Fruit fly (Drosophila melanogaster) whole organism, embryonic: Measurements from ENCODE around the gene axo.

ENCODE experiments used
- Adf1 ChIP-seq: fragments of 200-800 bp; sonication (Bioruptor generic); IDR thresholded peaks from 2 replicates; pipeline ENCODE4 v1.3.6; 2022; ENCODE audit warnings: missing biosample characterization, missing genetic modification characterization
- BtbVII ChIP-seq: fragments of 200-800 bp; sonication (Bioruptor generic); optimal IDR thresholded peaks from 3 replicates; lab custom pipeline; 2017; ENCODE audit warnings: missing biosample characterization, mild to moderate bottlenecking, missing genetic modification characterization
- CG1233 ChIP-seq: fragments of 200-800 bp; sonication (Bioruptor generic); optimal IDR thresholded peaks from 4 replicates; lab custom pipeline; 2018; ENCODE audit warnings: missing biosample characterization, mild to moderate bottlenecking, missing genetic modification characterization
- CG14710 ChIP-seq: fragments of 200-800 bp; sonication (Bioruptor generic); optimal IDR thresholded peaks from 3 replicates; lab custom pipeline; 2019; ENCODE audit warnings: missing biosample characterization, mild to moderate bottlenecking, missing genetic modification characterization, moderate library complexity
- CG2120 ChIP-seq: fragments of 200-800 bp; sonication (Bioruptor generic); optimal IDR thresholded peaks from 3 replicates; lab custom pipeline; 2016; ENCODE audit warnings: missing biosample characterization, missing genetic modification characterization
- CG2129 ChIP-seq: fragments of 200-800 bp; sonication (Bioruptor generic); IDR thresholded peaks from 2 replicates; pipeline ENCODE4 v1.3.6; 2022; ENCODE audit warnings: missing biosample characterization, missing genetic modification characterization; ENCODE audit not compliant: partially characterized antibody
- CG3065 ChIP-seq: fragments of 200-800 bp; sonication (Bioruptor generic); optimal IDR thresholded peaks from 2 replicates; lab custom pipeline; 2016; ENCODE audit warnings: missing biosample characterization, missing genetic modification characterization
- CG3163 ChIP-seq: fragments of 200-800 bp; sonication (Bioruptor generic); optimal IDR thresholded peaks from 3 replicates; lab custom pipeline; 2016; ENCODE audit warnings: missing biosample characterization, missing genetic modification characterization
- CG33213 ChIP-seq: fragments of 200-800 bp; sonication (Bioruptor generic); optimal IDR thresholded peaks from 3 replicates; lab custom pipeline; 2016; ENCODE audit warnings: missing biosample characterization, missing genetic modification characterization
- CG33557 ChIP-seq: fragments of 200-800 bp; sonication (Bioruptor generic); optimal IDR thresholded peaks from 2 replicates; lab custom pipeline; 2019; ENCODE audit warnings: missing biosample characterization, mild to moderate bottlenecking, missing genetic modification characterization, moderate library complexity
- CG3726 ChIP-seq: fragments of 200-800 bp; sonication (Bioruptor generic); IDR thresholded peaks from 3 replicates; pipeline ENCODE4, ENCODE4 v1.3.6; 2022; ENCODE audit warnings: missing biosample characterization, missing genetic modification characterization
- CG3995 ChIP-seq: fragments of 200-800 bp; sonication (Bioruptor generic); optimal IDR thresholded peaks from 3 replicates; lab custom pipeline; 2016; ENCODE audit warnings: missing biosample characterization, missing genetic modification characterization
- CG4424 ChIP-seq: fragments of 200-800 bp; sonication (Bioruptor generic); optimal IDR thresholded peaks from 3 replicates; lab custom pipeline; 2016; ENCODE audit warnings: missing biosample characterization, missing genetic modification characterization
- CG5953 ChIP-seq: fragments of 200-800 bp; sonication (Bioruptor generic); IDR thresholded peaks from 2 replicates; pipeline ENCODE4 v1.3.6; 2022; ENCODE audit warnings: missing biosample characterization, missing genetic modification characterization
- CG6854 ChIP-seq: fragments of 200-800 bp; sonication (Bioruptor generic); optimal IDR thresholded peaks from 3 replicates; lab custom pipeline; 2017; ENCODE audit warnings: missing biosample characterization, mild to moderate bottlenecking, missing genetic modification characterization
- CG7372 ChIP-seq: fragments of 200-800 bp; sonication (Bioruptor generic); IDR thresholded peaks from 2 replicates; pipeline ENCODE4 v1.3.6; 2022; ENCODE audit warnings: missing biosample characterization, missing genetic modification characterization
- CG8290 ChIP-seq, 3 experiments: fragments of 200-800 bp; sonication (Bioruptor generic); optimal IDR thresholded peaks; 2 replicates each; lab custom pipeline; 2016 to 2019; ENCODE audit warnings: missing biosample characterization in 3 of 3, missing genetic modification characterization in 3 of 3, mild to moderate bottlenecking in 2 of 3, moderate library complexity in 1 of 3
- CG8478 ChIP-seq: fragments of >200 bp; optimal IDR thresholded peaks from 2 replicates; lab custom pipeline; 2018
- CG8765 ChIP-seq: fragments of 200-800 bp; sonication (Bioruptor generic); IDR thresholded peaks from 2 replicates; pipeline ENCODE4 v1.3.6; 2022; ENCODE audit warnings: missing biosample characterization, missing genetic modification characterization
- CTCF ChIP-seq: fragments of 200-800 bp; sonication (Bioruptor generic); optimal IDR thresholded peaks from 2 replicates; lab custom pipeline; 2017; ENCODE audit warnings: missing biosample characterization, mild to moderate bottlenecking, missing genetic modification characterization, moderate library complexity
- CoRest ChIP-seq: fragments of 200-800 bp; sonication (Bioruptor generic); optimal IDR thresholded peaks from 3 replicates; lab custom pipeline; 2018; ENCODE audit warnings: missing biosample characterization, mild to moderate bottlenecking, missing genetic modification characterization, moderate library complexity
- Deaf1 ChIP-seq: fragments of 200-800 bp; optimal IDR thresholded peaks from 3 replicates; lab custom pipeline; 2019; ENCODE audit warnings: missing biosample characterization, mild to moderate bottlenecking, missing genetic modification characterization, moderate library complexity
- Dip3 ChIP-seq: fragments of 200-800 bp; sonication (Bioruptor generic); optimal IDR thresholded peaks from 3 replicates; lab custom pipeline; 2016; ENCODE audit warnings: missing biosample characterization, missing genetic modification characterization
- Eip74EF ChIP-seq, 2 experiments: fragments of 200-800 bp in 1 of 2; fragments of >200 bp in 1 of 2; sonication (Bioruptor generic) in 1 of 2; optimal IDR thresholded peaks; 2 replicates each; lab custom pipeline; 2017 to 2019; ENCODE audit warnings: missing biosample characterization in 2 of 2, missing genetic modification characterization in 2 of 2, mild to moderate bottlenecking in 1 of 2, moderate library complexity in 1 of 2
- HLHmδ ChIP-seq: fragments of 200-800 bp; sonication (Bioruptor generic); optimal IDR thresholded peaks from 2 replicates; lab custom pipeline; 2018; ENCODE audit warnings: missing biosample characterization, mild to moderate bottlenecking, missing genetic modification characterization, moderate library complexity
- Hr39 ChIP-seq: fragments of >200 bp; optimal IDR thresholded peaks from 2 replicates; lab custom pipeline; 2017
- Hr78 ChIP-seq, 2 experiments: fragments of 200-800 bp in 1 of 2; fragments of >200 bp in 1 of 2; sonication (Bioruptor generic) in 1 of 2; optimal IDR thresholded peaks; 2 replicates each; lab custom pipeline; 2017 to 2019; ENCODE audit warnings: missing biosample characterization in 2 of 2, missing genetic modification characterization in 2 of 2, mild to moderate bottlenecking in 1 of 2, moderate library complexity in 1 of 2
- Lhr ChIP-seq: fragments of 200-800 bp; sonication (Bioruptor generic); optimal IDR thresholded peaks from 3 replicates; lab custom pipeline; 2017; ENCODE audit warnings: mild to moderate bottlenecking, missing biosample characterization, missing genetic modification reagents, missing genetic modification characterization
- NC2β ChIP-seq: fragments of 200-800 bp; sonication (Bioruptor generic); optimal IDR thresholded peaks from 2 replicates; lab custom pipeline; 2016; ENCODE audit warnings: missing biosample characterization, missing genetic modification characterization
- Nf-YC ChIP-seq: fragments of 200-800 bp; optimal IDR thresholded peaks from 3 replicates; lab custom pipeline; 2019; ENCODE audit warnings: missing biosample characterization, mild to moderate bottlenecking, missing genetic modification characterization, moderate library complexity
- Sox100B ChIP-seq: fragments of 200-800 bp; sonication (Bioruptor generic); optimal IDR thresholded peaks from 3 replicates; lab custom pipeline; 2018; ENCODE audit warnings: missing biosample characterization, mild to moderate bottlenecking, missing genetic modification characterization
- Stat92E ChIP-seq, 3 experiments: fragments of >200 bp in 2 of 3; fragments of 200-800 bp in 1 of 3; sonication (Bioruptor generic) in 1 of 3; optimal IDR thresholded peaks; 2 replicates each; lab custom pipeline; 2017 to 2019; ENCODE audit warnings: missing biosample characterization in 3 of 3, missing genetic modification characterization in 3 of 3, mild to moderate bottlenecking in 1 of 3, moderate library complexity in 1 of 3
- Trl ChIP-seq, 3 experiments: fragments of >200 bp in 2 of 3; fragments of 200-800 bp in 1 of 3; sonication (Bioruptor generic) in 1 of 3; optimal IDR thresholded peaks; 2 replicates in 1 of 3; 3 replicates in 2 of 3; lab custom pipeline; 2016 to 2017; ENCODE audit warnings: missing biosample characterization in 1 of 3, missing genetic modification characterization in 1 of 3
- Usf ChIP-seq: fragments of 200-800 bp; sonication (Bioruptor generic); optimal IDR thresholded peaks from 2 replicates; lab custom pipeline; 2017; ENCODE audit warnings: missing genotype, missing biosample characterization, missing genetic modification characterization
- amos ChIP-seq: fragments of 200-800 bp; sonication (Bioruptor generic); IDR thresholded peaks from 2 replicates; pipeline ENCODE4 v1.3.6; 2022; ENCODE audit warnings: missing biosample characterization, missing genetic modification characterization; ENCODE audit not compliant: partially characterized antibody
- ato ChIP-seq: fragments of 200-800 bp; sonication (Bioruptor generic); IDR thresholded peaks from 2 replicates; pipeline ENCODE4 v1.3.6; 2022; ENCODE audit warnings: missing biosample characterization, missing genetic modification characterization; ENCODE audit not compliant: partially characterized antibody
- bab2 ChIP-seq: fragments of 200-800 bp; sonication (Bioruptor generic); optimal IDR thresholded peaks from 2 replicates; lab custom pipeline; 2016; ENCODE audit warnings: missing biosample characterization, missing genetic modification characterization
- br ChIP-seq: fragments of >200 bp; optimal IDR thresholded peaks from 2 replicates; lab custom pipeline; 2017
- cg ChIP-seq: fragments of 200-800 bp; sonication (Bioruptor generic); optimal IDR thresholded peaks from 3 replicates; lab custom pipeline; 2019; ENCODE audit warnings: missing biosample characterization, mild to moderate bottlenecking, missing genetic modification characterization, moderate library complexity
- crp ChIP-seq, 2 experiments: fragments of 200-800 bp; sonication (Bioruptor generic); optimal IDR thresholded peaks; 2 replicates in 1 of 2; 3 replicates in 1 of 2; lab custom pipeline; 2017; ENCODE audit warnings: missing biosample characterization in 2 of 2, missing genetic modification characterization in 2 of 2, mild to moderate bottlenecking in 1 of 2, moderate library complexity in 1 of 2
- eve ChIP-seq, 2 experiments: fragments of >200 bp; optimal IDR thresholded peaks; 2 replicates each; lab custom pipeline; 2017; ENCODE audit warnings: missing biosample characterization in 2 of 2, missing genetic modification characterization in 2 of 2
- inv ChIP-seq: fragments of 200-800 bp; sonication (Bioruptor generic); IDR thresholded peaks from 2 replicates; pipeline ENCODE4 v1.3.6; 2022; ENCODE audit warnings: missing biosample characterization, missing genetic modification characterization; ENCODE audit not compliant: partially characterized antibody
- lmd ChIP-seq: fragments of 200-800 bp; sonication (Bioruptor generic); IDR thresholded peaks from 2 replicates; pipeline ENCODE4 v1.3.6; 2022; ENCODE audit warnings: missing biosample characterization, missing genetic modification characterization
- nau ChIP-seq: fragments of 200-800 bp; sonication (Bioruptor generic); optimal IDR thresholded peaks from 3 replicates; lab custom pipeline; 2017; ENCODE audit warnings: missing biosample characterization, mild to moderate bottlenecking, missing genetic modification characterization, missing genetic modification reagents
- nerfin-1 ChIP-seq: fragments of 200-800 bp; sonication (Bioruptor generic); optimal IDR thresholded peaks from 3 replicates; lab custom pipeline; 2019; ENCODE audit warnings: missing biosample characterization, mild to moderate bottlenecking, missing genetic modification characterization, moderate library complexity
- row ChIP-seq: fragments of 200-800 bp; sonication (Bioruptor generic); IDR thresholded peaks from 3 replicates; pipeline ENCODE4 v1.3.6; 2022; ENCODE audit warnings: missing biosample characterization, missing genetic modification characterization
- sima ChIP-seq: fragments of 200-800 bp; sonication (Bioruptor generic); optimal IDR thresholded peaks from 2 replicates; lab custom pipeline; 2016; ENCODE audit warnings: missing biosample characterization, missing genetic modification characterization
- sisA ChIP-seq: fragments of 200-800 bp; sonication (Bioruptor generic); IDR thresholded peaks from 2 replicates; pipeline ENCODE4 v1.3.6; 2022; ENCODE audit warnings: missing biosample characterization, missing genetic modification characterization
- toy ChIP-seq: fragments of 200-800 bp; sonication (Bioruptor generic); IDR thresholded peaks from 2 replicates; pipeline ENCODE4 v1.3.6; 2022; ENCODE audit warnings: missing biosample characterization, missing genetic modification characterization
- zen2 ChIP-seq: fragments of 200-800 bp; sonication (Bioruptor generic); IDR thresholded peaks from 3 replicates; pipeline ENCODE4 v1.3.6; 2022; ENCODE audit warnings: missing biosample characterization, missing genetic modification characterization; ENCODE audit not compliant: partially characterized antibody
- zfh1 ChIP-seq: fragments of 200-800 bp; sonication (Bioruptor generic); IDR thresholded peaks from 3 replicates; pipeline ENCODE4 v1.3.6; 2022; ENCODE audit warnings: missing biosample characterization, missing genetic modification characterization

Gene axo

dm6 chr3L:4613846-4614247, 73.3 kb downstream of the axo start (continued):
- TF ChIP-seq CTCF (GFP tag; lab: Kevin White, UChicago) (no peak), Usf (GFP tag; lab: Kevin White, UChicago) (no peak), CG33213 (no peak), CG8290 (GFP tag; optimal IDR thresholded peaks at IDR 0.05; lab: Kevin White, UChicago) (peak; percentile 33), CG8290 (tag; optimal IDR thresholded peaks at IDR 0.05; lab: Kevin White, UChicago) (peak; percentile 24 to 33), cg (GFP tag; lab: Kevin White, UChicago) (no peak), crp (GFP tag; optimal IDR thresholded peaks at IDR 0.05; lab: Kevin White, UChicago) (peak in 1 of 2 experiments; percentile 56), ato (GFP tag; lab: Robert Waterston, UW) (no peak), CoRest (tag; lab: Kevin White, UChicago) (no peak), Adf1 (GFP tag; lab: Robert Waterston, UW) (no peak), Deaf1 (tag; lab: Kevin White, UChicago) (no peak), zen2 (GFP tag; lab: Robert Waterston, UW) (no peak), Stat92E (GFP tag; optimal IDR thresholded peaks at IDR 0.05; lab: Kevin White, UChicago) (no peak), CG3726 (GFP tag; lab: Robert Waterston, UW) (no peak), br (lab: Kevin White, UChicago) (no peak), Hr78 (GFP tag; optimal IDR thresholded peaks at IDR 0.05; lab: Kevin White, UChicago) (no peak), Trl (optimal IDR thresholded peaks at IDR 0.05; lab: Kevin White, UChicago) (no peak), Trl (GFP tag; optimal IDR thresholded peaks at IDR 0.05; lab: Kevin White, UChicago) (no peak), sima (no peak), CG8765 (no peak), CG3065 (GFP tag; lab: Kevin White, UChicago) (peak; percentile 4), Lhr (GFP tag; lab: Kevin White, UChicago) (no peak), Sox100B (no peak), eve (GFP tag; optimal IDR thresholded peaks at IDR 0.05; lab: Kevin White, UChicago) (peak in 1 of 2 experiments; percentile 15), nau (no peak), CG8478 (lab: Kevin White, UChicago) (no peak), Dip3 (GFP tag; lab: Kevin White, UChicago) (no peak), Eip74EF (GFP tag; optimal IDR thresholded peaks at IDR 0.05; lab: Kevin White, UChicago) (no peak), CG14710 (peak; percentile 48), Nf-YC (tag; lab: Kevin White, UChicago) (no peak), CG6854 (no peak), CG4424 (no peak), Hr39 (lab: Kevin White, UChicago) (no peak), sisA (GFP tag; lab: Robert Waterston, UW) (no peak), CG3995 (GFP tag; lab: Kevin White, UChicago) (no peak), nerfin-1 (tag; lab: Kevin White, UChicago) (no peak), CG3163 (GFP tag; lab: Kevin White, UChicago) (no peak), CG1233 (GFP tag; lab: Kevin White, UChicago) (no peak), CG2129 (GFP tag; lab: Robert Waterston, UW) (no peak), toy (GFP tag; lab: Robert Waterston, UW) (no peak), zfh1 (GFP tag; lab: Robert Waterston, UW) (0 out of 3 replicates have a peak, but pooled peaks have one; percentile 41), CG2120 (no peak), bab2 (GFP tag; lab: Kevin White, UChicago) (peak; percentile 34), BtbVII (GFP tag; lab: Kevin White, UChicago) (peak; percentile 9), CG33557 (peak; percentile 55), CG7372 (GFP tag; lab: Robert Waterston, UW) (no peak), CG5953 (GFP tag; lab: Robert Waterston, UW) (no peak), inv (no peak), HLHmδ (GFP tag; lab: Kevin White, UChicago) (peak; percentile 34), lmd (GFP tag; lab: Robert Waterston, UW) (no peak), row (GFP tag; lab: Robert Waterston, UW) (peak; percentile 40; the same call in 2 of the 3 replicates), NC2β (GFP tag; lab: Kevin White, UChicago) (peak; percentile 40), amos (no peak)
